Fruit fly (Drosophila melanogaster) whole organism, embryonic: ENCODE data around the gene OtopLb.

Experiments
- ATbp ChIP-seq: fragments of 200-800 bp; sonication (Bioruptor generic); optimal IDR thresholded peaks from 2 replicates; lab custom pipeline; 2017; ENCODE audit warnings: missing biosample characterization, mild to moderate bottlenecking, missing genetic modification characterization, missing genetic modification reagents
- Bgb ChIP-seq: fragments of 200-800 bp; sonication (Bioruptor generic); IDR thresholded peaks from 2 replicates; pipeline ENCODE4 v1.3.6; 2022; ENCODE audit warnings: missing biosample characterization, missing genetic modification characterization; ENCODE audit not compliant: partially characterized antibody
- BtbVII ChIP-seq: fragments of 200-800 bp; sonication (Bioruptor generic); optimal IDR thresholded peaks from 3 replicates; lab custom pipeline; 2017; ENCODE audit warnings: missing biosample characterization, mild to moderate bottlenecking, missing genetic modification characterization
- CG10209 ChIP-seq: fragments of 200-800 bp; sonication (Bioruptor generic); optimal IDR thresholded peaks from 3 replicates; lab custom pipeline; 2017; ENCODE audit warnings: missing biosample characterization, mild to moderate bottlenecking, missing genetic modification characterization, missing genetic modification reagents
- CG10543 ChIP-seq: fragments of 200-800 bp; sonication (Bioruptor generic); optimal IDR thresholded peaks from 3 replicates; lab custom pipeline; 2017; ENCODE audit warnings: missing biosample characterization, mild to moderate bottlenecking, missing genetic modification characterization, moderate library complexity
- CG10565 ChIP-seq: fragments of 200-800 bp; sonication (Bioruptor generic); optimal IDR thresholded peaks from 3 replicates; lab custom pipeline; 2016; ENCODE audit warnings: missing biosample characterization, mild to moderate bottlenecking, missing genetic modification characterization
- CG1233 ChIP-seq: fragments of 200-800 bp; sonication (Bioruptor generic); optimal IDR thresholded peaks from 4 replicates; lab custom pipeline; 2018; ENCODE audit warnings: missing biosample characterization, mild to moderate bottlenecking, missing genetic modification characterization
- CG12391 ChIP-seq: fragments of 200-800 bp; sonication (Bioruptor generic); optimal IDR thresholded peaks from 3 replicates; lab custom pipeline; 2018; ENCODE audit warnings: missing biosample characterization, mild to moderate bottlenecking, missing genetic modification characterization, moderate library complexity
- CG13296 ChIP-seq: fragments of 200-800 bp; sonication (Bioruptor generic); optimal IDR thresholded peaks from 3 replicates; lab custom pipeline; 2018; ENCODE audit warnings: missing biosample characterization, mild to moderate bottlenecking, missing genetic modification characterization
- CG13894 ChIP-seq: fragments of 200-800 bp; sonication (Bioruptor generic); optimal IDR thresholded peaks from 3 replicates; lab custom pipeline; 2018; ENCODE audit warnings: missing biosample characterization, mild to moderate bottlenecking, missing genetic modification characterization, moderate library complexity
- CG14441 ChIP-seq: fragments of 200-800 bp; sonication (Bioruptor generic); IDR thresholded peaks from 2 replicates; pipeline ENCODE4 v1.3.6; 2022; ENCODE audit warnings: missing biosample characterization, missing genetic modification characterization
- CG15011 ChIP-seq: fragments of 200-800 bp; sonication (Bioruptor generic); optimal IDR thresholded peaks from 3 replicates; lab custom pipeline; 2018; ENCODE audit warnings: missing biosample characterization, mild to moderate bottlenecking, missing genetic modification characterization
- CG15601 ChIP-seq: fragments of 200-800 bp; sonication (Bioruptor generic); optimal IDR thresholded peaks from 3 replicates; lab custom pipeline; 2019; ENCODE audit warnings: missing biosample characterization, mild to moderate bottlenecking, missing genetic modification characterization, moderate library complexity
- CG18599 ChIP-seq: fragments of 200-800 bp; sonication (Bioruptor generic); optimal IDR thresholded peaks from 3 replicates; lab custom pipeline; 2017; ENCODE audit warnings: missing biosample characterization, missing genetic modification characterization, mild to moderate bottlenecking, moderate library complexity, missing genetic modification reagents
- CG2875 ChIP-seq: fragments of 200-800 bp; sonication (Bioruptor generic); optimal IDR thresholded peaks from 2 replicates; lab custom pipeline; 2017; ENCODE audit warnings: missing biosample characterization, mild to moderate bottlenecking, missing genetic modification characterization, missing genetic modification reagents
- CG3281 ChIP-seq: fragments of 200-800 bp; sonication (Bioruptor generic); optimal IDR thresholded peaks from 3 replicates; lab custom pipeline; 2017; ENCODE audit warnings: missing biosample characterization, mild to moderate bottlenecking, missing genetic modification characterization
- CG34376 ChIP-seq: fragments of 200-800 bp; sonication (Bioruptor generic); optimal IDR thresholded peaks from 2 replicates; lab custom pipeline; 2018; ENCODE audit warnings: missing biosample characterization, mild to moderate bottlenecking, missing genetic modification characterization
- CG4328 ChIP-seq: fragments of 200-800 bp; sonication (Bioruptor generic); optimal IDR thresholded peaks from 3 replicates; lab custom pipeline; 2017; ENCODE audit warnings: missing biosample characterization, missing genetic modification reagents, missing genetic modification characterization
- CG4707 ChIP-seq: fragments of 200-800 bp; sonication (Bioruptor generic); optimal IDR thresholded peaks from 2 replicates; lab custom pipeline; 2018; ENCODE audit warnings: missing biosample characterization, mild to moderate bottlenecking, missing genetic modification characterization, moderate library complexity
- CG4854 ChIP-seq: fragments of 200-800 bp; sonication (Bioruptor generic); optimal IDR thresholded peaks from 2 replicates; lab custom pipeline; 2016; ENCODE audit warnings: missing biosample characterization, missing genetic modification characterization, inconsistent platforms
- CG5180 ChIP-seq: fragments of 200-800 bp; sonication (Bioruptor generic); optimal IDR thresholded peaks from 3 replicates; lab custom pipeline; 2017; ENCODE audit warnings: missing biosample characterization, missing genetic modification characterization, mild to moderate bottlenecking, moderate library complexity, missing genetic modification reagents
- CG7928 ChIP-seq: fragments of 200-800 bp; sonication (Bioruptor generic); optimal IDR thresholded peaks from 2 replicates; lab custom pipeline; 2017; ENCODE audit warnings: missing biosample characterization, mild to moderate bottlenecking, missing genetic modification characterization
- CG9932 ChIP-seq: fragments of 200-800 bp; sonication (Bioruptor generic); IDR thresholded peaks from 2 replicates; pipeline ENCODE4 v1.3.6; 2022; ENCODE audit warnings: missing biosample characterization, missing genetic modification characterization
- CHES-1-like ChIP-seq: fragments of 200-800 bp; sonication (Bioruptor generic); optimal IDR thresholded peaks from 2 replicates; lab custom pipeline; 2016; ENCODE audit warnings: missing biosample characterization, missing genetic modification characterization
- CkIIα-i1 ChIP-seq: fragments of 200-800 bp; sonication (Bioruptor generic); IDR thresholded peaks from 2 replicates; pipeline ENCODE4 v1.3.6; 2022; ENCODE audit warnings: missing biosample characterization, missing genetic modification characterization
- CrebB ChIP-seq: fragments of 200-800 bp; sonication (Bioruptor generic); optimal IDR thresholded peaks from 3 replicates; lab custom pipeline; 2018; ENCODE audit warnings: missing biosample characterization, mild to moderate bottlenecking, missing genetic modification characterization
- GATAe ChIP-seq: fragments of 200-800 bp; sonication (Bioruptor generic); conservative IDR thresholded peaks from 2 replicates; pipeline ENCODE4 v1.3.6; 2022; ENCODE audit warnings: missing biosample characterization, missing genetic modification characterization
- HHEX ChIP-seq: fragments of 200-800 bp; sonication (Bioruptor generic); optimal IDR thresholded peaks from 3 replicates; lab custom pipeline; 2017; ENCODE audit warnings: missing biosample characterization, mild to moderate bottlenecking, missing genetic modification characterization, missing genetic modification reagents
- Hr78 ChIP-seq, 2 experiments: fragments of 200-800 bp in 1 of 2; fragments of >200 bp in 1 of 2; sonication (Bioruptor generic) in 1 of 2; optimal IDR thresholded peaks; 2 replicates each; lab custom pipeline; 2017 to 2019; ENCODE audit warnings: missing biosample characterization in 2 of 2, missing genetic modification characterization in 2 of 2, mild to moderate bottlenecking in 1 of 2, moderate library complexity in 1 of 2
- MTF-1 ChIP-seq: fragments of 200-800 bp; sonication (Bioruptor generic); optimal IDR thresholded peaks from 2 replicates; lab custom pipeline; 2018; ENCODE audit warnings: missing biosample characterization, mild to moderate bottlenecking, missing genetic modification characterization, borderline replicate concordance
- Sox100B ChIP-seq: fragments of 200-800 bp; sonication (Bioruptor generic); optimal IDR thresholded peaks from 3 replicates; lab custom pipeline; 2018; ENCODE audit warnings: missing biosample characterization, mild to moderate bottlenecking, missing genetic modification characterization
- Tbp ChIP-seq: fragments of >200 bp; optimal IDR thresholded peaks from 2 replicates; lab custom pipeline; 2018; ENCODE audit warnings: missing biosample characterization, missing genetic modification characterization
- caup ChIP-seq: fragments of 200-800 bp; sonication (Bioruptor generic); optimal IDR thresholded peaks from 3 replicates; lab custom pipeline; 2017; ENCODE audit warnings: missing biosample characterization, mild to moderate bottlenecking, missing genetic modification characterization, moderate library complexity; ENCODE audit not compliant: severe bottlenecking
- en ChIP-seq: fragments of 200-800 bp; sonication (Bioruptor generic); optimal IDR thresholded peaks from 2 replicates; lab custom pipeline; 2016; ENCODE audit warnings: missing biosample characterization, missing genetic modification characterization
- exex ChIP-seq: fragments of 200-800 bp; sonication (Bioruptor generic); optimal IDR thresholded peaks from 4 replicates; lab custom pipeline; 2018; ENCODE audit warnings: missing biosample characterization, mild to moderate bottlenecking, missing genetic modification characterization, moderate library complexity
- fd3F ChIP-seq: fragments of 200-800 bp; sonication (Bioruptor generic); optimal IDR thresholded peaks from 2 replicates; lab custom pipeline; 2018; ENCODE audit warnings: missing biosample characterization, mild to moderate bottlenecking, missing genetic modification characterization, moderate library complexity
- gfzf ChIP-seq: fragments of 200-800 bp; sonication (Bioruptor generic); optimal IDR thresholded peaks from 2 replicates; lab custom pipeline; 2016; ENCODE audit warnings: missing biosample characterization, mild to moderate bottlenecking, missing genetic modification characterization, moderate library complexity
- jumu ChIP-seq: fragments of 200-800 bp; sonication (Bioruptor generic); optimal IDR thresholded peaks from 3 replicates; lab custom pipeline; 2016; ENCODE audit warnings: missing biosample characterization, missing genetic modification characterization
- mirr ChIP-seq: fragments of 200-800 bp; sonication (Bioruptor generic); optimal IDR thresholded peaks from 3 replicates; lab custom pipeline; 2018; ENCODE audit warnings: missing biosample characterization, mild to moderate bottlenecking, missing genetic modification characterization
- nerfin-1 ChIP-seq: fragments of 200-800 bp; sonication (Bioruptor generic); optimal IDR thresholded peaks from 3 replicates; lab custom pipeline; 2019; ENCODE audit warnings: missing biosample characterization, mild to moderate bottlenecking, missing genetic modification characterization, moderate library complexity
- onecut ChIP-seq: fragments of 200-800 bp; sonication (Bioruptor generic); IDR thresholded peaks from 2 replicates; pipeline ENCODE4 v1.3.6; 2022; ENCODE audit warnings: missing biosample characterization, missing genetic modification characterization
- org-1 ChIP-seq: fragments of 200-800 bp; sonication (Bioruptor generic); optimal IDR thresholded peaks from 2 replicates; lab custom pipeline; 2017; ENCODE audit warnings: missing biosample characterization, missing genetic modification characterization
- pfk ChIP-seq: fragments of 200-800 bp; sonication (Bioruptor generic); optimal IDR thresholded peaks from 2 replicates; lab custom pipeline; 2018; ENCODE audit warnings: missing biosample characterization, mild to moderate bottlenecking, missing genetic modification characterization, moderate library complexity
- repo ChIP-seq: fragments of 200-800 bp; sonication (Bioruptor generic); optimal IDR thresholded peaks from 2 replicates; lab custom pipeline; 2016; ENCODE audit warnings: missing biosample characterization, missing genetic modification characterization
- run ChIP-seq: fragments of 200-800 bp; sonication (Bioruptor generic); optimal IDR thresholded peaks from 3 replicates; lab custom pipeline; 2018; ENCODE audit warnings: missing biosample characterization, mild to moderate bottlenecking, missing genetic modification characterization
- sens ChIP-seq: fragments of 200-800 bp; sonication (Bioruptor generic); peaks from one replicate; lab custom pipeline; 2016; ENCODE audit warnings: missing biosample characterization, missing genetic modification characterization
- sim ChIP-seq: fragments of 200-800 bp; sonication (Bioruptor generic); IDR thresholded peaks from 2 replicates; pipeline ENCODE4 v1.3.6; 2022; ENCODE audit warnings: missing biosample characterization, missing genetic modification characterization
- tap ChIP-seq: fragments of 200-800 bp; optimal IDR thresholded peaks from 3 replicates; lab custom pipeline; 2019; ENCODE audit warnings: missing biosample characterization, mild to moderate bottlenecking, missing genetic modification characterization, moderate library complexity
- usp ChIP-seq: fragments of >200 bp; optimal IDR thresholded peaks from 2 replicates; lab custom pipeline; 2017; ENCODE audit warnings: missing biosample characterization, missing genetic modification characterization

The OtopLb gene

dm6 chr2L:3280484-3280993 lies at the start of gene OtopLb (continued):
- TF ChIP-seq ATbp (peak; percentile 59), CG18599 (GFP tag; lab: Kevin White, UChicago) (peak; percentile 69), CG12391 (no peak), CG14441 (GFP tag; lab: Robert Waterston, UW) (no peak), CG4707 (peak; percentile 15), CG10543 (GFP tag; lab: Kevin White, UChicago) (peak; percentile 52), CG7928 (GFP tag; lab: Kevin White, UChicago) (peak; percentile 22), CG10209 (GFP tag; lab: Kevin White, UChicago) (peak; percentile 22), CG9932 (GFP tag; lab: Robert Waterston, UW) (no peak), Hr78 (GFP tag; optimal IDR thresholded peaks at IDR 0.05; lab: Kevin White, UChicago) (peak in 1 of 2 experiments; percentile 55), en (no peak), pfk (GFP tag; lab: Kevin White, UChicago) (peak; percentile 13), jumu (GFP tag; lab: Kevin White, UChicago) (no peak), CG3281 (GFP tag; lab: Kevin White, UChicago) (peak; percentile 53), repo (GFP tag; lab: Kevin White, UChicago) (no peak), CkIIα-i1 (GFP tag; lab: Robert Waterston, UW) (no peak), usp (GFP tag; lab: Kevin White, UChicago) (no peak), CG15011 (GFP tag; lab: Kevin White, UChicago) (peak; percentile 48), run (tag; lab: Kevin White, UChicago) (peak; percentile 54), org-1 (peak; percentile 18), tap (tag; lab: Kevin White, UChicago) (peak; percentile 1), CG13894 (tag; lab: Kevin White, UChicago) (peak; percentile 23), fd3F (GFP tag; lab: Kevin White, UChicago) (no peak), HHEX (GFP tag; lab: Kevin White, UChicago) (peak; percentile 64), CG34376 (GFP tag; lab: Kevin White, UChicago) (peak; percentile 52), MTF-1 (GFP tag; lab: Kevin White, UChicago) (peak; percentile 62), CG5180 (peak; percentile 45), CG15601 (tag; lab: Kevin White, UChicago) (peak; percentile 49), CG13296 (peak; percentile 65), CG4854 (no peak), Bgb (GFP tag; lab: Robert Waterston, UW) (no peak), sim (GFP tag; lab: Robert Waterston, UW) (no peak), exex (tag; lab: Kevin White, UChicago) (peak; percentile 62), Tbp (GFP tag; lab: Kevin White, UChicago) (no peak), CG2875 (GFP tag; lab: Kevin White, UChicago) (peak; percentile 13), caup (GFP tag; lab: Kevin White, UChicago) (peak; percentile 67), onecut (GFP tag; lab: Robert Waterston, UW) (peak; percentile 60; the same call in 1 of the 2 replicates), CG4328 (GFP tag; lab: Kevin White, UChicago) (peak; percentile 24), gfzf (GFP tag; lab: Kevin White, UChicago) (no peak), nerfin-1 (tag; lab: Kevin White, UChicago) (no peak), BtbVII (GFP tag; lab: Kevin White, UChicago) (peak; percentile 73), CHES-1-like (GFP tag; lab: Kevin White, UChicago) (no peak), Sox100B (peak; percentile 49), GATAe (GFP tag; lab: Robert Waterston, UW) (peak; percentile 36; the same call in 1 of the 2 replicates), mirr (GFP tag; lab: Kevin White, UChicago) (peak; percentile 87), CG1233 (peak; percentile 68), CrebB (peak; percentile 27), sens (GFP tag; lab: Kevin White, UChicago) (peak; percentile 65), CG10565 (GFP tag; lab: Kevin White, UChicago) (no peak)
